Fruit fly (Drosophila melanogaster): Measurements from ENCODE around the gene CG5861.

DNA sequence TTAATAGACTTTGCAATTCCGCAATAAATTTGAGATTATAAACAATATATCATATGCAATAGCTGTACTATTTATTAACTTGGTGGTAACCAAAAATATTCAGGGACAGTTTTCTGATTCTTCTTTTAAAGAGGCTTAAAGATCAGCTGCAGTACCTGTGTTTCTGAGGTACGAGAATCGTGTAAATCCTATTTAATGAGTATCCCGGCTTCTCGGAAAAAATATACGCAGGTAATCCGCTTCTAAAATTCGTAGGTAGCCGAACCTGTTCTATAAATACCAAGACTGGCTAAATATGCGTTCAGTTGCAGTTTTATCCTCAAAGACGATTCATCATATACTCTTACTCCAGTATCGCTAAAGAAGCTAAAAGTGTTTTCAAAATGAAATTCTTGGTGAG lies 22.5 kb upstream of the CG5861 start, which contains the start of gene CG4440:
- TF ChIP-seq CTCF (optimal IDR thresholded peaks at IDR 0.05) = no peak
- no peak for TF ChIP-seq CG8478 (optimal IDR thresholded peaks at IDR 0.05)

All from S2 (cell line).